Worm (Caenorhabditis elegans) whole organism, L1 larva: ENCODE data around the gene srxa-16.

Experiments
- F16B12.6 ChIP-seq: fragments of 150-350 bp; optimal IDR thresholded peaks from 2 replicates; lab custom pipeline; 2014; ENCODE audit warnings: missing biosample characterization, missing genetic modification characterization
- ces-1 ChIP-seq: fragments of 150-350 bp; optimal IDR thresholded peaks from 2 replicates; lab custom pipeline; 2014; ENCODE audit warnings: missing biosample characterization, missing genetic modification reagents, missing genetic modification characterization
- egl-27 ChIP-seq, 2 experiments: fragments of 150-350 bp in 1 of 2; sonication (generic microtip); optimal IDR thresholded peaks; 3 replicates each; lab custom pipeline; 2017 to 2018; ENCODE audit warnings: missing biosample characterization in 2 of 2, missing genetic modification characterization in 2 of 2, missing genetic modification reagents in 2 of 2
- nhr-12 ChIP-seq: sonication (generic microtip); optimal IDR thresholded peaks from 2 replicates; lab custom pipeline; 2017; ENCODE audit warnings: missing biosample characterization, missing genetic modification characterization
- nhr-28 ChIP-seq: fragments of 150-350 bp; optimal IDR thresholded peaks from 2 replicates; lab custom pipeline; 2014; ENCODE audit warnings: missing biosample characterization, missing genetic modification characterization

DNA sequence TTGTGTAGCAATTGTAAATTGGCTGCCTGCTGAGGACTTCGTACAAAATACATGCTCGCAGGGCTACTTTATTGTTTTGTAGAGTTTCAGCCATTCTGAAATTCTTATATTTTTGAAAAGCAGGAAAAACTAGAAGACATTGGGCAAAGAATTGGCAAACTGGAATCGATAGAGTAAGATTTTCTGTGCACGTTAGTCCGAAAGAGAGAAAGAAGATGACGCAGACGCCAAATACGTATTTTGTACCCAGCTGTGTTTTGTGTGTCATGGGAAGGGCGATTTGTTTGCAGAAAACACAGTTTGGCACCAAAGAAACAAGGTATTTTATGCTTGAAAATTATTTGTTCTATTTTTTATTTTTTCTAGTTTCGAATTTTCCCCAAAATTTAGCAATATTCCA, 13.3 kb upstream of the srxa-16 start, which contains the start of gene fbxa-143:
- TF ChIP-seq ces-1 (GFP tag; lab: Kevin White, UChicago) = no peak
- no peak for TF ChIP-seq nhr-12 (tag; lab: Kevin White, UChicago)
- TF ChIP-seq nhr-28 (tag; lab: Kevin White, UChicago) = no peak
- no peak for TF ChIP-seq F16B12.6 (tag; lab: Kevin White, UChicago)
- no peak for TF ChIP-seq egl-27 (tag; optimal IDR thresholded peaks at IDR 0.05; lab: Kevin White, UChicago)
